Worm (Caenorhabditis elegans) whole organism, L4/young adult: ENCODE results near the gene Y73F8A.32.
"Not testable (repeated sequence)": the region's sequence is repeated elsewhere in the genome, so short reads cannot be mapped to it uniquely, and the experiment has no call there.

Source experiments
- W03F9.2 ChIP-seq: fragments of 150-350 bp; optimal IDR thresholded peaks from 2 replicates; lab custom pipeline; 2014; ENCODE audit warnings: missing biosample characterization, missing genetic modification characterization
- dao-5 ChIP-seq: sonication (generic microtip); optimal IDR thresholded peaks from 2 replicates; lab custom pipeline; 2016; ENCODE audit warnings: missing genotype, missing genetic modification characterization, moderate library complexity, missing compliant biosample characterization
- him-1 ChIP-seq: sonication (generic microtip); optimal IDR thresholded peaks from 2 replicates; lab custom pipeline; 2016; ENCODE audit warnings: missing genotype, missing genetic modification reagents, missing genetic modification characterization, missing compliant biosample characterization

The Y73F8A.32 gene

DNA sequence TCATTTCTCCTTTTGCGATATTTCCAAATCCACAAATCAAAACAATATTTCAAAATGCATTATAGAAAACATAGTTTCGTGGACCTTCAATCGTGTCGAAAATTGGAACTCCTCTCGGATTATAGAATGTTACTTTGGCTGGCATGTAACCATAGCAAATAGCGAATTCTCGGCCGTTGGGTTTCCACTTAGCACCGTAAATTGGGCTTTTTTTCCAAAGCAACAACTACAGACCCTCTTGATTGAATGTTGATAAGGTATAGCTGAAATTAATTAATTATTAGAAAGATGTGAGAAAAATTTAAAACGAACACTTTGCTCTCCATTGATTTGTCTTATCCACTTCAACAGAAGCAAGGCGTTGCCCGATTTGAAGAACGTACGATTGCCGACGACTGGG, at the start of gene Y73F8A.32:
Gene Y73F8A.32 (minus strand): TSS at position 101 of the 400 bp plus-strand sequence.
- not testable (repeated sequence) for TF ChIP-seq W03F9.2, him-1, dao-5 (tag; lab: Kevin White, UChicago)

DNA sequence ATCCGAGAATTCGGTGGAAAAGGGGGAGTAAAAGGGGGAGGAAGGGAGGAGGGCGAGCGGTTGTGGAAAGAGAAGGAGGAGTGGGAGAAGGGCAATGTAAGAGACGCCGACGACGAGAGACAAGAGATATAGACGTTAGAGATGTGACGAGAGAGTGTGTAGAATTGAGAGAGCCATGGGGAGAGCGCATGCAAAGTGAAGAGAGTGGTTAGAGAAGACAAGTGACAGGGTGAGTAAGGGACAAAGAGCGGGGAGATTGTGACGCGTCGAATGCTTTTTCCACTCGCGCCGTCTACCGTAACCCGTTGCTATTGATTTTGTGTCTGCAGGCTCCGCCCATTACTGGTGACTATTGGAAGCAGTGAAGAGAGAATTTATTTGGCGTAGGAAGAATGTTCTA, 49.5 kb upstream of the Y73F8A.32 start:
- TF ChIP-seq him-1 (tag; lab: Kevin White, UChicago) (no peak), W03F9.2 (tag; lab: Kevin White, UChicago) (no peak), dao-5 (tag; lab: Kevin White, UChicago) (no peak)

DNA sequence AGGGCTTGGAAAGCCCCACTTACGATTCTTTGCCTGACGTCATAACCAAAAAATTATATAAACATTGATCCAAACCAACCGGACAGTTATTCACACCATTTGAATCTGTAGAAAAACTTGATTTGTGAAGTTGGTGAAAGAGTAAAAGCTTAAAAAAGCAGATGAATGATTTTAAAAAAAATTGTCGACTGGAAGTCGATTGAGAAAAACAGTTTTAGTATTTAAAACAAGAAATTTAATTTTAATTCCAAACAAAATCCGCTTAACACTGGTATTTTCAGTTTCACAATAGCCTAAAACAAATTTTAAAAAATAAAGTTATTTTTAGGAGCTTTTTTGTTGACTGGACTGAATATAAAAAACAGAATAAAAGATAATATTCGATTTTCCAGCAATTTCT, 43.1 kb upstream of the Y73F8A.32 start, which contains the start of gene Y105C5A.1:
Gene Y105C5A.1 (minus strand): TSS at position 101 of the 400 bp plus-strand sequence.
- TF ChIP-seq dao-5 (tag; lab: Kevin White, UChicago) (no peak), W03F9.2 (tag; lab: Kevin White, UChicago) (no peak), him-1 (tag; lab: Kevin White, UChicago) (no peak)

DNA sequence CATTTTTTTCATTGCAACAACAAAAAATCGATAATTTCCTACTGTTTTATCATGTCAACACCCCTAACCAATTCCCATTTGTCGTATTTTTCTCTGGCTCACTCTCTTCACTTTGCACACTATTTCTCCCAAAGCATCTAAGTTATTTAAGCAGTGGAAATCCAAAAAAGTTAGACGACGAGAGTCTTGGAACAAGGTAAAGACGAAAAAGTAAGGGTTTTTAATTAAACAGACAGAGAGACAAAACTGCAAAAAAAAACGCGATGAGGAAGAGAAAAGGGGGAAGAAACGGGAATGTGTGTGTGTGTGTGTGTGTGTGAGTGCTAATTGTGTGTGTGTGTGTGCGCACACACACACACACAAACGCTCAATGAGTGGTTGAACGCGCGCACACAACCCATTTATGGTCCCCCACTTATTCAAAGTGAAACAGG, 40.0 kb upstream of the Y73F8A.32 start:
- TF ChIP-seq W03F9.2 (tag; lab: Kevin White, UChicago) = peak; percentile 22
- peak; percentile 35 for TF ChIP-seq him-1 (tag; lab: Kevin White, UChicago)
- TF ChIP-seq dao-5 (tag; lab: Kevin White, UChicago) = no peak

DNA sequence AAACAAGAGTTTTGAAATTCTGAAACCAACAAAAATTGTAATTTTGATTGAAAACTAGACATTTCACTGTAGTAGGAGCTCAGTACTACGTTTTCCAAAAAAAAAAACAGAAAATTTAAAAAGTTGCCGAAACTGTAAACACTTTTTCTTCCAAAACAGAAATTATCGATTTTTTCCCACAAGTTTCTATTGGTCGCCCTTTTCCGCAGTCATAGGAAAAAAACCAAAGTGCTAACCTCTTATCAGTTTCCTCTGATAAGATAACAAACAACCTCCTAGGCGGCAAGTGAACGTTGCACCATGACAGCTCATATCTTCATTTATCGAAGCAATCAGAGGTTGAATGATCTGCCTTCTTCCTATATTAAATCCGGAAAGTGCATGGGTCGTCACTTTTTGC, 37.8 kb upstream of the Y73F8A.32 start:
- TF ChIP-seq W03F9.2 (tag; lab: Kevin White, UChicago) (no peak), him-1 (tag; lab: Kevin White, UChicago) (no peak), dao-5 (tag; lab: Kevin White, UChicago) (no peak)

DNA sequence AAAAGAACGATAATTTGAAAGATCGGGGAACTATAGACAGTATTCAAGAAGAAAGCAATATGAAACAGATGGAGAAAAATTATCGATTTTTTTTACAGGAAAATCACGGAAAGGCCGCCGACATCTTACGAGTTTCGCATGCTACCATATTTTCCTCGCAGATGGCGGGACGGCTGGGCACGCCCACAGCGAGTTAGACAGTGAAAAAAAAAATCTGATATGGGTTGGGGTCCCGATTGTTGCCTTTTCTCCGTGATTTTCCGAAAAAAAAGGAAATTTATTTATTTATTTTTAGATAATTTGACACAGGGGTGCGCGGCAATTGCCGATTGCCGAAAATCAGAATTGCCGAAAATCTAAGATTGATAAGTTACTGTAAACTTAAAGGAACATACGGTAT, 33.5 kb upstream of the Y73F8A.32 start:
- no peak for TF ChIP-seq W03F9.2 (tag; lab: Kevin White, UChicago)
- TF ChIP-seq dao-5 (tag; lab: Kevin White, UChicago) = no peak
- no peak for TF ChIP-seq him-1 (tag; lab: Kevin White, UChicago)

DNA sequence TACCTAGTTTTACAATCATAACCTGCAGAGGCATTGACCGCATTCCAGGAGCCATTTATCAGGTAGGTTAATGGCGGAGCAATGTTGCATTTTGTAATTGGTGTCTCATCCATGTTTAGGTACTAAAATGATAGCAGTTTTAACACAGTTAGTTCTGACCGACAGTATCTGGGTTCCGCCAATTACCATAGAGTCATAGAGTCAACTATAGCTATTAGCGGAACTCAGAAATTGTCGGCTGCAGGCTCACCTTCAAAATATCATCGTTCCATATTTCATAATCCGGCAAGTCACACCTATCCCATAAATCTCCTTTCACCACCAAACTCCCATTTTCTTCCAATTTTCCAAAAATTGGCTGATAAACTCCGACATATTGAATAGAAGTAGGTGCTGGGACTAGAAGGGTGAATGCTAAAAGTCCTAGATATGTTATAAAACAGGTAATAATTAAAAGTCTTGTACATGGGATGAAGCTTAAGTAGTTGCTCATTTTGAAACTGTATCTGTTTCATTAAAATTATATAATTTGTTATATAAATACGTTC, 18.3 kb upstream of the Y73F8A.32 start, which contains the start of gene Y73F8A.35:
Gene Y73F8A.35 (minus strand): TSS at position 498 of the 548 bp plus-strand sequence.
- TF ChIP-seq him-1 (tag; lab: Kevin White, UChicago) (no peak), W03F9.2 (tag; lab: Kevin White, UChicago) (no peak), dao-5 (tag; lab: Kevin White, UChicago) (no peak)

DNA sequence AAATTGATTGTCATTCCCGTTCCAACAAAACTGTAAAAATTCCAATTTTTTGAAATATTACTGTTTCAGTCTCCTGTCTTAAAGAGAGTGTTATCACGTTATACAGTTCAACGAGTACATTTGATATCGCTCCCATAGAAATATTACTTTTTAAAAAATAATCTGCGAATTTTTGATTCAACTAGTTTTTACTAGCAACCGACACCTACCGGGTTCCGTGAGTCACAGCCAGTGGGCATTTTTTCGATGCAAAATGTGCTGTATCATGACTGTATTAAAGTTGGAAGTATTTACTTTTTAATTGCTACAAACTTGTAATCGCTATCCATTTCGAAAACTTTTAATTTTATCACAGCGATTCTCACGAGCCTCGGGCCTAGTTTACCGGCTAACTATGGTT, 16.1 kb upstream of the Y73F8A.32 start:
- TF ChIP-seq him-1 (tag; lab: Kevin White, UChicago) = no peak
- TF ChIP-seq W03F9.2 (tag; lab: Kevin White, UChicago) = no peak
- no peak for TF ChIP-seq dao-5 (tag; lab: Kevin White, UChicago)

DNA sequence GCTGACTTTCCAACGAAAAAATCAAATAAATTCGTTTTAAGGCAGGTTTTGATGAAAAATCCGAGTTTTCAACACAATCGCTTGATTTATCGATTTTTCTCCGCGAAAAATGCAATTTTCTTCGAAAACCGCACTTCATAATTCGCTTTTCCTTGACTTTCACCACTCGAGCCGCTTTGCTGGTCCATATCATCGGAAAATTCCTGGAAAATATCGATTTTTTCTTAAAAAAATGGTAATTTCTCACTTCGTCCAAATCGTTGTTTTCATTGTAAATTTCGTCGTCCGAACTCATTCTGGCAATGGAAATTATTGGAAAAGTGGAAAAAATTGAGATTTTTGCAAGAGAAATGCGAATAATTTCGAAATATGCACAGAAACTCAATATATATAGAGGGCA, 7.0 kb upstream of the Y73F8A.32 start, which contains the start of gene ari-1.4:
Gene ari-1.4 (minus strand): TSS at position 295 of the 400 bp plus-strand sequence.
- TF ChIP-seq dao-5 (tag; lab: Kevin White, UChicago) = no peak
- TF ChIP-seq him-1 (tag; lab: Kevin White, UChicago) = no peak
- TF ChIP-seq W03F9.2 (tag; lab: Kevin White, UChicago) = no peak

DNA sequence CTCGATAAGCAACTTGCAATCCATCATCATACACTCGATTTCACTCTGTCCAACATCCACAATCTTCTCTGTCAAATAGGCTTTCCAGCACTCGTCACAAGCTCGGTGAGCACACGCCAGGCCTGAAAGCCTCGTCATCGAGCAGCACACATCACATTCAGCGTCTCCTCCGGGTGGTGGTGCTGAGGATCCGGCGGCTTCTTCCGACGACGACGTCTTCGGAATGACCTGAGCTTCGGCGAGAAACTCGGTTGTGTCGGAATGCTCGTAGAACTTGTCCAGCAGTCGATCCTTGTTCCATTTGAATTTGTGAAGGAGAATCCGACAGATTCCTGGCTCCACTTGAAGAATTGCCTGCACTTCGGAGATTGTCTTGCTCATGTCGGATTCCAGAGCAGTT, 6.0 kb upstream of the Y73F8A.32 start:
- TF ChIP-seq him-1 (tag; lab: Kevin White, UChicago) (no peak), dao-5 (tag; lab: Kevin White, UChicago) (no peak), W03F9.2 (tag; lab: Kevin White, UChicago) (no peak)

DNA sequence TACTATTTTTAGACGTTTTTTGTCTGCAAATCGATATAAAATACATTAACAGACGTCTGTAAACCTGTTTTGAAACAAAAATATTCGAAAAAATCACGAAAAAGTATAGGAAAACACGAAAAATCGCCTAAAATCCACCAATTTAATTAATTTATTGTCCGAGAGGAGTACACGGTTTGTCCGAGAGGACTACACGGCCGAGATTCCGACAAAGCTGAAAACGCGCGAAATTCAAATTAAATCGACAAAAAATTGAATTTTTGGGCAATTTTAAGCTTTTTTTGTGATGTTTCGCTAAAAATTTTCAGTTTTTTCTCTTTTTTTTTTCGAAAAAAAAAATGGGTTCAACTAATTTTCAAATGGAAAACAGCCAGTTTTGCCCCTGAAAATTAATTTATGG, 5.2 kb upstream of the Y73F8A.32 start:
- TF ChIP-seq him-1 (tag; lab: Kevin White, UChicago) (peak; percentile 62), W03F9.2 (tag; lab: Kevin White, UChicago) (peak; percentile 60), dao-5 (tag; lab: Kevin White, UChicago) (no peak)

DNA sequence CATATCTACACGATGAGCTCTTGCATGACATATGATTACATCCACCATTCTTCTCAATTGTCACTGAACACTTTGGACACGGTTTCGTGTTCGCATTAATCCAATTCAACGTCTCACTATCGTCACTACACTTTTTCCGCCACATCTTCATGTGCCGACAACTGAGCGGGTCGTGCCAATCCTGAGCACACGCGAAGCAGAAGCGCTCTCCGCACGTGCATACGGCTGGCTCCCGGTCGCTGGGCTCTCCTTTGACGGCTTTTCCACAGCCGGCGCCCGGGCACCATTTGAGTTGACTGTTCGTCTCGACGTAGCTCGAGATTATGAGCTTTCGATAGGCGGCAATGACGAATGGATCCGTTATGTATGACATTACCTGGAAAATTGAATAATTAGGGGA, 4.5 kb upstream of the Y73F8A.32 start:
- TF ChIP-seq W03F9.2 (tag; lab: Kevin White, UChicago) (no peak), dao-5 (tag; lab: Kevin White, UChicago) (no peak), him-1 (tag; lab: Kevin White, UChicago) (no peak)

DNA sequence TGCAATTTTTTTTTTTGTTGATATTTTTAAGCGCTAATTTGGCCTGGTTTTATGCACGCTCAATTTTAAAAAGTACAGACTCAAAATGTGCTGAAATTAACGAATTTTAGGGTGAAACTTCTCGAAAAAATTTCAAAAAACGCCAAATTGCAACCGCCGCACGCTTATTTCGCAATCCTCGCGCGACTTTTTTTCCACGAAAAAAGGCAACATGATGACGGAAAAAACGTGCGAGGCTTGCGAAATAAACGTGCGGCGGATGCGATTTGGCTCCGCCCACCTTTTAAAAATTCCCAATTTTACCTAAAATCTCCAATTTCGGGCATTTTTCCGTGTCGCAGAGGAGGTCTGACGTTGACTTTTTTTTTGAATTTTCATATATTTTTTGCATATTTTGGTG, 3.7 kb upstream of the Y73F8A.32 start:
- TF ChIP-seq W03F9.2 (tag; lab: Kevin White, UChicago) (no peak), dao-5 (tag; lab: Kevin White, UChicago) (no peak), him-1 (tag; lab: Kevin White, UChicago) (no peak)

DNA sequence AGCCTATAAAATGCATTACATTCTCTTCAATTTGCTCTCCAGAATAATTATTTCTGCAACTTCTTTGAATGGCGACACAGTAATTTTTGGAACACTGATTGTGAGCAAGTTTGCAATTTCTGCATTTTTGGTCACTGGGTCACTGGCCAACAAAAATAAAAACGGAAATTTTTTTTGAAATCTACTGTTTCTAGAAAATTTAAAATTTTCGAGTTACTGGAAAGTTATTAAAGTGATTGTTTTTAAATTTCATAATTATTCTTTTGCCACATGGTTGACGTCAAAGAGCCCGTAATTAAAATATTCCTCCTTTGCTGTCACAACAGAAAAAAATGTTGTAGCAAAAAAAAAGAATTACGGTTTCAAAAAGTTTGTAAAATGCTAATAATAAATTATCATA, 2.5 kb upstream of the Y73F8A.32 start:
- TF ChIP-seq him-1 (tag; lab: Kevin White, UChicago) (no peak), dao-5 (tag; lab: Kevin White, UChicago) (no peak), W03F9.2 (tag; lab: Kevin White, UChicago) (no peak)
